Fruit fly (Drosophila melanogaster) whole organism, embryonic: Measurements from ENCODE around the gene Cyp28c1.
A peak's percentile ranks its signal among the peaks of the same experiment; 100 is the strongest.

ENCODE experiments used
- B-H1 ChIP-seq: fragments of 200-800 bp; sonication (Bioruptor generic); IDR thresholded peaks from 3 replicates; pipeline ENCODE4 v1.3.6; 2022; ENCODE audit warnings: missing biosample characterization, missing genetic modification characterization
- Bdp1 ChIP-seq: fragments of 200-800 bp; sonication (Bioruptor generic); optimal IDR thresholded peaks from 3 replicates; lab custom pipeline; 2016; ENCODE audit warnings: missing biosample characterization, missing genetic modification characterization
- CG10209 ChIP-seq: fragments of 200-800 bp; sonication (Bioruptor generic); optimal IDR thresholded peaks from 3 replicates; lab custom pipeline; 2017; ENCODE audit warnings: missing biosample characterization, mild to moderate bottlenecking, missing genetic modification characterization, missing genetic modification reagents
- CG10543 ChIP-seq: fragments of 200-800 bp; sonication (Bioruptor generic); optimal IDR thresholded peaks from 3 replicates; lab custom pipeline; 2017; ENCODE audit warnings: missing biosample characterization, mild to moderate bottlenecking, missing genetic modification characterization, moderate library complexity
- CG10979 ChIP-seq: fragments of 200-800 bp; sonication (Bioruptor generic); optimal IDR thresholded peaks from 2 replicates; lab custom pipeline; 2018; ENCODE audit warnings: missing biosample characterization, mild to moderate bottlenecking, missing genetic modification characterization, moderate library complexity
- CG11560 ChIP-seq: fragments of 200-800 bp; sonication (Bioruptor generic); IDR thresholded peaks from 3 replicates; pipeline ENCODE4 v1.3.6; 2022; ENCODE audit warnings: missing biosample characterization, missing genetic modification characterization
- CG11723 ChIP-seq: fragments of 200-800 bp; sonication (Bioruptor generic); optimal IDR thresholded peaks from 2 replicates; lab custom pipeline; 2017; ENCODE audit warnings: missing biosample characterization, mild to moderate bottlenecking, missing genetic modification characterization
- CG12236 ChIP-seq: fragments of 200-800 bp; sonication (Bioruptor generic); optimal IDR thresholded peaks from 2 replicates; lab custom pipeline; 2016; ENCODE audit warnings: missing biosample characterization, missing genetic modification characterization
- CG1233 ChIP-seq: fragments of 200-800 bp; sonication (Bioruptor generic); optimal IDR thresholded peaks from 4 replicates; lab custom pipeline; 2018; ENCODE audit warnings: missing biosample characterization, mild to moderate bottlenecking, missing genetic modification characterization
- CG12659 ChIP-seq: fragments of 200-800 bp; sonication (Bioruptor generic); optimal IDR thresholded peaks from 3 replicates; lab custom pipeline; 2017; ENCODE audit warnings: mild to moderate bottlenecking, missing biosample characterization, missing genetic modification reagents, missing genetic modification characterization
- CG13296 ChIP-seq: fragments of 200-800 bp; sonication (Bioruptor generic); optimal IDR thresholded peaks from 3 replicates; lab custom pipeline; 2018; ENCODE audit warnings: missing biosample characterization, mild to moderate bottlenecking, missing genetic modification characterization
- CG14710 ChIP-seq: fragments of 200-800 bp; sonication (Bioruptor generic); optimal IDR thresholded peaks from 3 replicates; lab custom pipeline; 2019; ENCODE audit warnings: missing biosample characterization, mild to moderate bottlenecking, missing genetic modification characterization, moderate library complexity
- CG15696 ChIP-seq: fragments of 200-800 bp; sonication (Bioruptor generic); optimal IDR thresholded peaks from 2 replicates; lab custom pipeline; 2019; ENCODE audit warnings: missing biosample characterization, mild to moderate bottlenecking, missing genetic modification characterization, moderate library complexity
- CG17385 ChIP-seq: fragments of 200-800 bp; sonication (Bioruptor generic); optimal IDR thresholded peaks from 3 replicates; lab custom pipeline; 2018; ENCODE audit warnings: missing biosample characterization, mild to moderate bottlenecking, missing genetic modification characterization
- CG2120 ChIP-seq: fragments of 200-800 bp; sonication (Bioruptor generic); optimal IDR thresholded peaks from 3 replicates; lab custom pipeline; 2016; ENCODE audit warnings: missing biosample characterization, missing genetic modification characterization
- CG2678 ChIP-seq: fragments of 200-800 bp; sonication (Bioruptor generic); optimal IDR thresholded peaks from 3 replicates; lab custom pipeline; 2019; ENCODE audit warnings: missing biosample characterization, mild to moderate bottlenecking, missing genetic modification characterization, moderate library complexity
- CG2875 ChIP-seq: fragments of 200-800 bp; sonication (Bioruptor generic); optimal IDR thresholded peaks from 2 replicates; lab custom pipeline; 2017; ENCODE audit warnings: missing biosample characterization, mild to moderate bottlenecking, missing genetic modification characterization, missing genetic modification reagents
- CG4820 ChIP-seq: fragments of 200-800 bp; sonication (Bioruptor generic); optimal IDR thresholded peaks from 3 replicates; lab custom pipeline; 2016; ENCODE audit warnings: missing biosample characterization, missing genetic modification characterization
- CG4854 ChIP-seq: fragments of 200-800 bp; sonication (Bioruptor generic); optimal IDR thresholded peaks from 2 replicates; lab custom pipeline; 2016; ENCODE audit warnings: missing biosample characterization, missing genetic modification characterization, inconsistent platforms
- CG6813 ChIP-seq: fragments of 200-800 bp; sonication (Bioruptor generic); optimal IDR thresholded peaks from 2 replicates; lab custom pipeline; 2017; ENCODE audit warnings: missing biosample characterization, missing genetic modification characterization, mild to moderate bottlenecking, moderate library complexity, missing genetic modification reagents
- CG8924 ChIP-seq: fragments of 200-800 bp; optimal IDR thresholded peaks from 3 replicates; lab custom pipeline; 2019; ENCODE audit warnings: missing biosample characterization, mild to moderate bottlenecking, missing genetic modification characterization, moderate library complexity
- CG9215 ChIP-seq: fragments of 200-800 bp; sonication (Bioruptor generic); IDR thresholded peaks from 2 replicates; pipeline ENCODE4 v1.3.6; 2022; ENCODE audit warnings: missing biosample characterization, missing genetic modification characterization
- CG9876 ChIP-seq: fragments of 200-800 bp; sonication (Bioruptor generic); optimal IDR thresholded peaks from 2 replicates; lab custom pipeline; 2016; ENCODE audit warnings: missing biosample characterization, missing genetic modification characterization
- CTCF ChIP-seq: fragments of 200-800 bp; sonication (Bioruptor generic); optimal IDR thresholded peaks from 2 replicates; lab custom pipeline; 2017; ENCODE audit warnings: missing biosample characterization, mild to moderate bottlenecking, missing genetic modification characterization, moderate library complexity
- D ChIP-seq, 2 experiments: fragments of 200-800 bp in 1 of 2; fragments of >200 bp in 1 of 2; sonication (Bioruptor generic) in 1 of 2; optimal IDR thresholded peaks; 2 replicates in 1 of 2; 3 replicates in 1 of 2; lab custom pipeline; 2017; ENCODE audit warnings: mild to moderate bottlenecking in 1 of 2, missing biosample characterization in 1 of 2, missing genetic modification characterization in 1 of 2, missing genetic modification reagents in 1 of 2
- Elba2 ChIP-seq: fragments of 200-800 bp; sonication (Bioruptor generic); optimal IDR thresholded peaks from 3 replicates; lab custom pipeline; 2016; ENCODE audit warnings: missing biosample characterization, missing genetic modification characterization
- Ets97D ChIP-seq: fragments of 200-800 bp; sonication (Bioruptor generic); optimal IDR thresholded peaks from 3 replicates; lab custom pipeline; 2016; ENCODE audit warnings: missing biosample characterization, missing genetic modification characterization
- Fer3 ChIP-seq: fragments of 200-800 bp; sonication (Bioruptor generic); optimal IDR thresholded peaks from 2 replicates; lab custom pipeline; 2018; ENCODE audit warnings: missing biosample characterization, mild to moderate bottlenecking, missing genetic modification characterization, moderate library complexity
- HLH54F ChIP-seq: fragments of 200-800 bp; sonication (Bioruptor generic); optimal IDR thresholded peaks from 3 replicates; lab custom pipeline; 2016; ENCODE audit warnings: missing biosample characterization, missing genetic modification characterization
- HLHmδ ChIP-seq: fragments of 200-800 bp; sonication (Bioruptor generic); optimal IDR thresholded peaks from 2 replicates; lab custom pipeline; 2018; ENCODE audit warnings: missing biosample characterization, mild to moderate bottlenecking, missing genetic modification characterization, moderate library complexity
- HmgD ChIP-seq: fragments of 200-800 bp; sonication (Bioruptor generic); optimal IDR thresholded peaks from 3 replicates; lab custom pipeline; 2016; ENCODE audit warnings: missing biosample characterization, missing genetic modification characterization
- MBD-R2 ChIP-seq: fragments of 200-800 bp; sonication (Bioruptor generic); IDR thresholded peaks from 2 replicates; pipeline ENCODE4 v1.3.6; 2022; ENCODE audit warnings: missing biosample characterization, missing genetic modification characterization
- Sox100B ChIP-seq: fragments of 200-800 bp; sonication (Bioruptor generic); optimal IDR thresholded peaks from 3 replicates; lab custom pipeline; 2018; ENCODE audit warnings: missing biosample characterization, mild to moderate bottlenecking, missing genetic modification characterization
- ara ChIP-seq: fragments of 200-800 bp; sonication (Bioruptor generic); IDR thresholded peaks from 2 replicates; pipeline ENCODE4 v1.3.6; 2022; ENCODE audit warnings: missing biosample characterization, missing genetic modification characterization
- crp ChIP-seq, 2 experiments: fragments of 200-800 bp; sonication (Bioruptor generic); optimal IDR thresholded peaks; 2 replicates in 1 of 2; 3 replicates in 1 of 2; lab custom pipeline; 2017; ENCODE audit warnings: missing biosample characterization in 2 of 2, missing genetic modification characterization in 2 of 2, mild to moderate bottlenecking in 1 of 2, moderate library complexity in 1 of 2
- cwo ChIP-seq: fragments of 200-800 bp; sonication (Bioruptor generic); optimal IDR thresholded peaks from 3 replicates; lab custom pipeline; 2017; ENCODE audit warnings: missing biosample characterization, missing genetic modification characterization, mild to moderate bottlenecking, moderate library complexity, missing genetic modification reagents
- danr ChIP-seq: fragments of 200-800 bp; sonication (Bioruptor generic); IDR thresholded peaks from 2 replicates; pipeline ENCODE4 v1.3.6; 2022; ENCODE audit warnings: missing biosample characterization, missing genetic modification characterization
- dimm ChIP-seq: fragments of 200-800 bp; sonication (Bioruptor generic); IDR thresholded peaks from 2 replicates; pipeline ENCODE4 v1.3.6; 2022; ENCODE audit warnings: missing biosample characterization, missing genetic modification characterization
- fru ChIP-seq: fragments of >200 bp; optimal IDR thresholded peaks from 2 replicates; lab custom pipeline; 2017
- kay ChIP-seq: fragments of 200-800 bp; sonication (Bioruptor generic); optimal IDR thresholded peaks from 2 replicates; lab custom pipeline; 2016; ENCODE audit warnings: missing biosample characterization, missing genetic modification characterization
- lab ChIP-seq: fragments of 200-800 bp; sonication (Bioruptor generic); optimal IDR thresholded peaks from 3 replicates; lab custom pipeline; 2017; ENCODE audit warnings: missing biosample characterization, missing genetic modification characterization, mild to moderate bottlenecking, moderate library complexity, missing genetic modification reagents
- lilli ChIP-seq: fragments of 200-800 bp; sonication (Bioruptor generic); optimal IDR thresholded peaks from 3 replicates; lab custom pipeline; 2016; ENCODE audit warnings: missing biosample characterization, missing genetic modification characterization
- mld ChIP-seq: fragments of 200-800 bp; sonication (Bioruptor generic); IDR thresholded peaks from 3 replicates; pipeline ENCODE4 v1.3.6; 2022; ENCODE audit warnings: missing biosample characterization, missing genetic modification characterization; ENCODE audit not compliant: partially characterized antibody
- p53 ChIP-seq: fragments of 200-800 bp; sonication (Bioruptor generic); optimal IDR thresholded peaks from 2 replicates; lab custom pipeline; 2016; ENCODE audit warnings: missing biosample characterization, missing genetic modification characterization
- pnt ChIP-seq: fragments of 200-800 bp; sonication (Bioruptor generic); optimal IDR thresholded peaks from 3 replicates; lab custom pipeline; 2016; ENCODE audit warnings: missing biosample characterization, missing genetic modification characterization
- prd ChIP-seq, 3 experiments: fragments of >200 bp in 2 of 3; fragments of 200-800 bp in 1 of 3; sonication (Bioruptor generic) in 1 of 3; optimal IDR thresholded peaks in 2 of 3; IDR thresholded peaks in 1 of 3; 2 replicates in 2 of 3; 3 replicates in 1 of 3; pipeline versions ENCODE4 v1.3.6 to Lab custom; 2017 to 2022; ENCODE audit warnings: missing biosample characterization in 1 of 3, missing genetic modification characterization in 1 of 3
- pum ChIP-seq: fragments of 200-800 bp; sonication (Bioruptor generic); optimal IDR thresholded peaks from 2 replicates; lab custom pipeline; 2016; ENCODE audit warnings: missing biosample characterization, missing genetic modification characterization
- sens ChIP-seq: fragments of 200-800 bp; sonication (Bioruptor generic); peaks from one replicate; lab custom pipeline; 2016; ENCODE audit warnings: missing biosample characterization, missing genetic modification characterization
- slou ChIP-seq: fragments of 200-800 bp; sonication (Bioruptor generic); optimal IDR thresholded peaks from 3 replicates; lab custom pipeline; 2016; ENCODE audit warnings: missing biosample characterization, missing genetic modification characterization
- sob ChIP-seq: fragments of 200-800 bp; sonication (Bioruptor generic); IDR thresholded peaks from 2 replicates; pipeline ENCODE4 v1.3.6; 2022; ENCODE audit warnings: missing biosample characterization, missing genetic modification characterization
- vvl ChIP-seq: fragments of 200-800 bp; sonication (Bioruptor generic); IDR thresholded peaks from 2 replicates; pipeline ENCODE4 v1.3.6; 2022; ENCODE audit warnings: missing biosample characterization, missing genetic modification characterization

Gene Cyp28c1

dm6 chrX:11886976-11887375, 47.6 kb downstream of the Cyp28c1 start, which contains the start of the genes CG10353 and SelG (continued):
- TF ChIP-seq Bdp1 (GFP tag; lab: Kevin White, UChicago), result peak; percentile 51
- TF ChIP-seq CTCF (GFP tag; lab: Kevin White, UChicago), result peak; percentile 11
- no peak for TF ChIP-seq CG9876 (GFP tag; lab: Kevin White, UChicago)
- TF ChIP-seq HmgD (GFP tag; lab: Kevin White, UChicago), result peak; percentile 53
- TF ChIP-seq B-H1 (GFP tag; lab: Robert Waterston, UW), result no peak
- no peak for TF ChIP-seq CG10979 (tag; lab: Kevin White, UChicago)
- TF ChIP-seq p53 (GFP tag; lab: Kevin White, UChicago), result peak; percentile 27
- TF ChIP-seq CG1233 (GFP tag; lab: Kevin White, UChicago), result no peak
- TF ChIP-seq CG11560 (tag; lab: Robert Waterston, UW), result no peak
- no peak for TF ChIP-seq D (optimal IDR thresholded peaks at IDR 0.05; lab: Kevin White, UChicago)
- TF ChIP-seq D (GFP tag; optimal IDR thresholded peaks at IDR 0.05; lab: Kevin White, UChicago), result no peak
- TF ChIP-seq crp (GFP tag; optimal IDR thresholded peaks at IDR 0.05; lab: Kevin White, UChicago), result peak; percentile 77 to 96
- TF ChIP-seq pnt (GFP tag; lab: Kevin White, UChicago), result no peak
- peak; percentile 67 for TF ChIP-seq lilli
- TF ChIP-seq CG12236 (GFP tag; lab: Kevin White, UChicago), result no peak
- TF ChIP-seq Sox100B (GFP tag; lab: Kevin White, UChicago), result no peak
- TF ChIP-seq CG15696 (tag; lab: Kevin White, UChicago), result no peak
- TF ChIP-seq prd (optimal IDR thresholded peaks at IDR 0.05; lab: Kevin White, UChicago), result no peak
- TF ChIP-seq prd (GFP tag; IDR thresholded peaks at IDR 0.05; lab: Robert Waterston, UW), result 0 out of 3 replicates have a peak, but pooled peaks have one; percentile 12
- 0 out of 2 replicates have a peak, but pooled peaks have one; percentile 14 for TF ChIP-seq CG9215
- peak; percentile 64 for TF ChIP-seq vvl (GFP tag; lab: Robert Waterston, UW)
- TF ChIP-seq Fer3 (tag; lab: Kevin White, UChicago), result no peak
- TF ChIP-seq pum (GFP tag; lab: Kevin White, UChicago), result peak; percentile 21
- TF ChIP-seq CG13296, result peak; percentile 20
- TF ChIP-seq CG10543, result peak; percentile 55
- TF ChIP-seq danr (GFP tag; lab: Robert Waterston, UW), result no peak
- peak; percentile 53 for TF ChIP-seq sob (GFP tag; lab: Robert Waterston, UW)
- no peak for TF ChIP-seq CG11723
- no peak for TF ChIP-seq kay (GFP tag; lab: Kevin White, UChicago)
- TF ChIP-seq HLHmδ, result no peak
- peak; percentile 45; the same call in 1 of the 3 replicates for TF ChIP-seq mld (GFP tag; lab: Robert Waterston, UW)
- no peak for TF ChIP-seq CG4820
- TF ChIP-seq CG8924 (tag; lab: Kevin White, UChicago), result peak; percentile 43
- TF ChIP-seq CG6813, result no peak
- TF ChIP-seq fru (lab: Kevin White, UChicago), result no peak
- TF ChIP-seq CG2875 (GFP tag; lab: Kevin White, UChicago), result no peak
- TF ChIP-seq CG17385 (GFP tag; lab: Kevin White, UChicago), result peak; percentile 26
- TF ChIP-seq lab, result peak; percentile 51
- TF ChIP-seq CG2678, result peak; percentile 13
- TF ChIP-seq CG10209 (GFP tag; lab: Kevin White, UChicago), result no peak
- TF ChIP-seq ara (GFP tag; lab: Robert Waterston, UW), result no peak
- no peak for TF ChIP-seq dimm (GFP tag; lab: Robert Waterston, UW)
- TF ChIP-seq HLH54F (GFP tag; lab: Kevin White, UChicago), result peak; percentile 56
- no peak for TF ChIP-seq Elba2 (GFP tag; lab: Kevin White, UChicago)
- TF ChIP-seq MBD-R2 (GFP tag; lab: Robert Waterston, UW), result peak; percentile 91
- no peak for TF ChIP-seq slou (GFP tag; lab: Kevin White, UChicago)
- TF ChIP-seq CG4854 (GFP tag; lab: Kevin White, UChicago), result no peak
- TF ChIP-seq sens (GFP tag; lab: Kevin White, UChicago), result peak; percentile 85
- TF ChIP-seq Ets97D (GFP tag; lab: Kevin White, UChicago), result peak; percentile 65
- TF ChIP-seq CG14710 (tag; lab: Kevin White, UChicago), result peak; percentile 52
- TF ChIP-seq cwo (GFP tag; lab: Kevin White, UChicago), result no peak
- TF ChIP-seq CG2120, result peak; percentile 75
- TF ChIP-seq CG12659, result peak; percentile 73
